Worm (Caenorhabditis elegans) whole organism, L2 larva: ENCODE data around the gene puf-6.
A peak's percentile ranks its signal among the peaks of the same experiment; 100 is the strongest.
"Not testable (repeated sequence)": the region's sequence is repeated elsewhere in the genome, so short reads cannot be mapped to it uniquely, and the experiment has no call there.

Experiments used
- C34F6.9 ChIP-seq: fragments of 150-350 bp; optimal IDR thresholded peaks from 2 replicates; lab custom pipeline; 2014; ENCODE audit warnings: missing biosample characterization, missing genetic modification characterization
- F13H6.1 ChIP-seq: sonication (generic microtip); optimal IDR thresholded peaks from 2 replicates; lab custom pipeline; 2016; ENCODE audit warnings: missing genetic modification characterization, missing compliant biosample characterization
- R02D3.7 ChIP-seq: fragments of 150-350 bp; optimal IDR thresholded peaks from 2 replicates; lab custom pipeline; 2014; ENCODE audit warnings: missing biosample characterization, missing genetic modification characterization
- Y55F3AM.14 ChIP-seq: fragments of 200-800 bp; sonication (Bioruptor generic); optimal IDR thresholded peaks from 2 replicates; lab custom pipeline; 2018; ENCODE audit warnings: mild to moderate bottlenecking, missing genetic modification characterization, missing compliant biosample characterization
- blmp-1 ChIP-seq: sonication (generic microtip); optimal IDR thresholded peaks from 2 replicates; lab custom pipeline; 2017; ENCODE audit warnings: missing genetic modification characterization, mild to moderate bottlenecking, missing compliant biosample characterization, antibody characterized with exemption, moderate library complexity; ENCODE audit not compliant: insufficient read depth
- ceh-16 ChIP-seq: fragments of 150-350 bp; optimal IDR thresholded peaks from 2 replicates; lab custom pipeline; 2014; ENCODE audit warnings: missing biosample characterization, missing genetic modification characterization
- crh-2 ChIP-seq: sonication (generic microtip); optimal IDR thresholded peaks from 2 replicates; lab custom pipeline; 2017; ENCODE audit warnings: missing biosample characterization, missing genetic modification characterization
- dmd-4 ChIP-seq: sonication (generic microtip); optimal IDR thresholded peaks from 2 replicates; lab custom pipeline; 2017; ENCODE audit warnings: missing biosample characterization, missing genetic modification characterization
- egl-27 ChIP-seq: sonication (generic microtip); optimal IDR thresholded peaks from 3 replicates; lab custom pipeline; 2017; ENCODE audit warnings: missing biosample characterization, missing genetic modification reagents, missing genetic modification characterization
- elt-1 ChIP-seq: fragments of 150-350 bp; optimal IDR thresholded peaks from 2 replicates; lab custom pipeline; 2014; ENCODE audit warnings: missing biosample characterization, missing genetic modification characterization
- gmeb-1 ChIP-seq: fragments of 150-350 bp; optimal IDR thresholded peaks from 2 replicates; lab custom pipeline; 2014; ENCODE audit warnings: missing biosample characterization, missing genetic modification characterization
- lin-11 ChIP-seq: fragments of 150-350 bp; sonication (generic microtip); optimal IDR thresholded peaks from 2 replicates; lab custom pipeline; 2014; ENCODE audit warnings: missing biosample characterization, missing genetic modification characterization, inconsistent platforms, mixed read lengths
- lin-13 ChIP-seq: fragments of 150-350 bp; optimal IDR thresholded peaks from 2 replicates; lab custom pipeline; 2014; ENCODE audit warnings: missing biosample characterization, missing genetic modification reagents, missing genetic modification characterization
- lin-39 ChIP-seq: fragments of 150-350 bp; optimal IDR thresholded peaks from 2 replicates; lab custom pipeline; 2014; ENCODE audit warnings: missing biosample characterization, missing genetic modification reagents, missing genetic modification characterization
- lsy-2 ChIP-seq, 2 experiments: fragments of 150-350 bp in 1 of 2; sonication (generic microtip) in 1 of 2; optimal IDR thresholded peaks; 2 replicates each; lab custom pipeline; 2014 to 2017; ENCODE audit warnings: missing biosample characterization in 2 of 2, missing genetic modification characterization in 2 of 2
- mbf-1 ChIP-seq: sonication (generic microtip); optimal IDR thresholded peaks from 2 replicates; lab custom pipeline; 2017; ENCODE audit warnings: missing biosample characterization, missing genetic modification characterization
- nhr-12 ChIP-seq: fragments of 150-350 bp; optimal IDR thresholded peaks from 2 replicates; lab custom pipeline; 2014; ENCODE audit warnings: missing biosample characterization, missing genetic modification characterization
- nhr-129 ChIP-seq: fragments of 150-350 bp; optimal IDR thresholded peaks from 2 replicates; lab custom pipeline; 2014; ENCODE audit warnings: missing biosample characterization, missing genetic modification characterization
- nhr-21 ChIP-seq: fragments of 150-350 bp; optimal IDR thresholded peaks from 2 replicates; lab custom pipeline; 2014; ENCODE audit warnings: missing biosample characterization, missing genetic modification characterization
- nhr-23 ChIP-seq: fragments of 150-350 bp; optimal IDR thresholded peaks from 2 replicates; lab custom pipeline; 2014; ENCODE audit warnings: missing biosample characterization, missing genetic modification reagents, missing genetic modification characterization
- nhr-25 ChIP-seq: fragments of 150-350 bp; sonication (generic microtip); optimal IDR thresholded peaks from 3 replicates; lab custom pipeline; 2014; ENCODE audit warnings: missing biosample characterization, missing genetic modification characterization
- nhr-6 ChIP-seq: fragments of 150-350 bp; optimal IDR thresholded peaks from 2 replicates; lab custom pipeline; 2014; ENCODE audit warnings: missing biosample characterization, missing genetic modification characterization
- nhr-77 ChIP-seq: fragments of 150-350 bp; optimal IDR thresholded peaks from 2 replicates; lab custom pipeline; 2014; ENCODE audit warnings: missing biosample characterization, missing genetic modification characterization
- sem-4 ChIP-seq: fragments of 150-350 bp; optimal IDR thresholded peaks from 2 replicates; lab custom pipeline; 2014; ENCODE audit warnings: missing biosample characterization, missing genetic modification reagents, missing genetic modification characterization
- skn-1 ChIP-seq: sonication (generic microtip); optimal IDR thresholded peaks from 2 replicates; lab custom pipeline; 2017; ENCODE audit warnings: missing biosample characterization, missing genetic modification characterization
- sma-3 ChIP-seq: sonication (generic microtip); optimal IDR thresholded peaks from 2 replicates; lab custom pipeline; 2016; ENCODE audit warnings: missing genetic modification reagents, missing genetic modification characterization, missing compliant biosample characterization
- sma-9 ChIP-seq, 2 experiments: fragments of 150-350 bp in 1 of 2; sonication (generic microtip) in 1 of 2; optimal IDR thresholded peaks; 2 replicates each; lab custom pipeline; 2014 to 2016; ENCODE audit warnings: missing genetic modification characterization in 2 of 2, mild to moderate bottlenecking in 1 of 2, missing biosample characterization in 1 of 2, missing compliant biosample characterization in 1 of 2, missing genetic modification reagents in 1 of 2, moderate library complexity in 1 of 2
- snpc-4 ChIP-seq: fragments of 150-350 bp; optimal IDR thresholded peaks from 2 replicates; lab custom pipeline; 2014; ENCODE audit warnings: missing biosample characterization, missing genetic modification characterization
- unc-39 ChIP-seq: fragments of 150-350 bp; optimal IDR thresholded peaks from 2 replicates; lab custom pipeline; 2014; ENCODE audit warnings: missing biosample characterization, missing genetic modification characterization
- unc-55 ChIP-seq: fragments of 150-350 bp; sonication (generic microtip); optimal IDR thresholded peaks from 3 replicates; lab custom pipeline; 2014; ENCODE audit warnings: missing biosample characterization, missing genetic modification reagents, missing genetic modification characterization
- unc-62 ChIP-seq: fragments of 150-350 bp; optimal IDR thresholded peaks from 2 replicates; lab custom pipeline; 2014; ENCODE audit warnings: missing biosample characterization, missing genetic modification reagents, missing genetic modification characterization
- zag-1 ChIP-seq: fragments of 150-350 bp; optimal IDR thresholded peaks from 2 replicates; lab custom pipeline; 2014; ENCODE audit warnings: missing biosample characterization, missing genetic modification characterization
- ztf-11 ChIP-seq: sonication (generic microtip); optimal IDR thresholded peaks from 2 replicates; lab custom pipeline; 2017; ENCODE audit warnings: missing biosample characterization, missing genetic modification characterization

The puf-6 gene

DNA sequence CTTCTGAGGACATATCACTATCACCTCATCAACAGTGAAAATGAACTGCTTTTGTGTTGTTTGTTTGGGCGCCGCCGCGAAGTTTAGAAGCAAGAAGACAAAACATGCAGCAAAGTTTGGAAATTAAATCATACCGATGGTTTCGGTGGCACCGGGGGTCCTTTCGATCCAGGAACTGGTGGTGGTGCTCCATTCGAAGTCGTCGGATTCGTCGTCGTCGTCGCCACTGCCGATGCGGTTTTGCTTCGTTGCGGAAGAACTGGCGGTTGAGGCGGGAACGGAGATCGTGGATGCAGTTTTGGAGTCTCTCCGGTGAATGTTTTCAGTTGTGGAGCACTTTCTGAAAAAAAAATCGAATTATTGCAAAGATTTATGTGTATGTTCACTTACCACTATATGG, 19.7 kb downstream of the puf-6 start:
- TF ChIP-seq sma-3 = no peak
- TF ChIP-seq lin-39 (tag; lab: Kevin White, UChicago) = no peak
- no peak for TF ChIP-seq nhr-23 (tag; lab: Kevin White, UChicago)
- TF ChIP-seq nhr-6 (tag; lab: Kevin White, UChicago) = no peak
- TF ChIP-seq lsy-2 (tag; optimal IDR thresholded peaks at IDR 0.05; lab: Kevin White, UChicago) = no peak
- no peak for TF ChIP-seq skn-1 (tag; lab: Kevin White, UChicago)
- no peak for TF ChIP-seq Y55F3AM.14 (GFP tag; lab: Kevin White, UChicago)
- TF ChIP-seq snpc-4 (tag; lab: Kevin White, UChicago) = no peak
- no peak for TF ChIP-seq lin-13 (GFP tag; lab: Kevin White, UChicago)
- no peak for TF ChIP-seq elt-1 (tag; lab: Kevin White, UChicago)
- no peak for TF ChIP-seq zag-1
- TF ChIP-seq blmp-1 (tag; lab: Kevin White, UChicago) = no peak
- TF ChIP-seq lin-11 = no peak
- no peak for TF ChIP-seq unc-55
- no peak for TF ChIP-seq R02D3.7 (tag; lab: Kevin White, UChicago)
- TF ChIP-seq nhr-12 (tag; lab: Kevin White, UChicago) = no peak

DNA sequence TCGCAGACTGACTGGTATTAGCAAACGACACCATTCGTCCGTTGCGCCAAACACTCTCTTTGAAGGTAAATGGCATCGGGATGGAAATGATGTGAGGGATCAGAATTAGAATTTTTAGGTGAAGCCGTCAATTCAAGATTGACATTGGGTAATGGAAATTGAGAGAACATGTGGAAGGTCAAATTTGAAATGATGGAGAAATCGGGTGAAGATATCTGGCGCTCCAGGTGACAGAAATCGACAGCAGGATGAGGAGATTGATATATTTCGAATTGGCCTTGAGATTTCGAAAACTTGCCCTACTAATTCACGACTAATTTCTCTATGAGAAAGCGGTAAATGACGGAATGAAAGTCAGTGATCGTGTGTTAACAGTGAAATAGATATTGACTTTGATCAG, 20.7 kb downstream of the puf-6 start:
- TF ChIP-seq egl-27 (tag; lab: Kevin White, UChicago) = no peak
- TF ChIP-seq nhr-25 (tag; lab: Kevin White, UChicago) = peak; percentile 46
- TF ChIP-seq, all 48 proteins: peak for 1

DNA sequence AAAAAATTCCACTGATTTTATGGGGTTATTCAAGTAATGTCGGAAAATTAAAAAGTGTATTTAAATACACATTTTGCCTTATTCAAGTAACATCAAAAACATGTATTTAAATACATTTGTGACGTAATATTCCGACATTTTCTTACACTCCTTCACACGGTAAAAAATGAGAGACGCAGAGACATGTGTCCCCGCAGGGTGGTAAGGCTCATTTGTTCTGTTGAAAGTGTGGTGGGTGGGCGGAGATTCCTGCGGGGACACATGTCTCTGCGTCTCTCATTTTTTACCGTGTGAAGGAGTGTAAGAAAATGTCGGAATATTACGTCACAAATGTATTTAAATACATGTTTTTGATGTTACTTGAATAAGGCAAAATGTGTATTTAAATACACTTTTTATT, 26.9 kb downstream of the puf-6 start:
- TF ChIP-seq sem-4 (peak; percentile 4), nhr-21 (tag; lab: Kevin White, UChicago) (peak; percentile 16), lin-13 (GFP tag; lab: Kevin White, UChicago) (peak; percentile 56), lsy-2 (tag; optimal IDR thresholded peaks at IDR 0.05; lab: Kevin White, UChicago) (peak; percentile 41 to 64), C34F6.9 (tag; lab: Kevin White, UChicago) (peak; percentile 48), sma-3 (peak; percentile 50), crh-2 (tag; lab: Kevin White, UChicago) (peak; percentile 48), nhr-129 (tag; lab: Kevin White, UChicago) (peak; percentile 44), nhr-25 (tag; lab: Kevin White, UChicago) (peak; percentile 47), sma-9 (GFP tag; optimal IDR thresholded peaks at IDR 0.05; lab: Kevin White, UChicago) (peak; percentile 79), F13H6.1 (peak; percentile 73), gmeb-1 (tag; lab: Kevin White, UChicago) (peak; percentile 8), unc-55 (peak; percentile 60)
- TF ChIP-seq sma-9 (tag; optimal IDR thresholded peaks at IDR 0.05; lab: Kevin White, UChicago) = not testable (repeated sequence)

DNA sequence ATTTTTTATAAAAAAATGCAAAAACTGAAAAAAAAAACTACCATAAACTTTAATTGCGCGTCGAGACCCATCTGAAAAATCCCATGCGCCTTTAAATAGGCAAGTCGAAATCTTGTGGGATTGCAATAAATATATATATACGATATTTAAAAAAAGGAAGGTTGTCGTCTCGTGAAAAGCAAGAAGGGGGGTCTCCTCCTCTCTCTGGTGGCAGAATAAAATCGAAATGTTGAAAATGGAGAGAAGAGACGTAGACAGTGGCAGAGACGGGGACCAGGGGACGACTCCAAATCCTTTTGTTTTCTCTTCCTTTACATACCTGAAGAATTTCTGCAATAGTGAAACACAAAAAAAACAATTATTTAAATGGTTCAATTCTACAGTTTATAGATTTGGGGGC, 29.3 kb downstream of the puf-6 start, which contains the start of gene F18A11.5:
Gene F18A11.5 (minus strand): TSS at position 321 of the 400 bp plus-strand sequence.
- TF ChIP-seq nhr-129 (tag; lab: Kevin White, UChicago) (peak; percentile 21), ztf-11 (tag; lab: Kevin White, UChicago) (no peak), C34F6.9 (tag; lab: Kevin White, UChicago) (peak; percentile 10), nhr-23 (tag; lab: Kevin White, UChicago) (no peak), unc-55 (peak; percentile 27), crh-2 (tag; lab: Kevin White, UChicago) (peak; percentile 10), mbf-1 (tag; lab: Kevin White, UChicago) (no peak), lin-13 (GFP tag; lab: Kevin White, UChicago) (peak; percentile 7), unc-39 (tag; lab: Kevin White, UChicago) (no peak)

DNA sequence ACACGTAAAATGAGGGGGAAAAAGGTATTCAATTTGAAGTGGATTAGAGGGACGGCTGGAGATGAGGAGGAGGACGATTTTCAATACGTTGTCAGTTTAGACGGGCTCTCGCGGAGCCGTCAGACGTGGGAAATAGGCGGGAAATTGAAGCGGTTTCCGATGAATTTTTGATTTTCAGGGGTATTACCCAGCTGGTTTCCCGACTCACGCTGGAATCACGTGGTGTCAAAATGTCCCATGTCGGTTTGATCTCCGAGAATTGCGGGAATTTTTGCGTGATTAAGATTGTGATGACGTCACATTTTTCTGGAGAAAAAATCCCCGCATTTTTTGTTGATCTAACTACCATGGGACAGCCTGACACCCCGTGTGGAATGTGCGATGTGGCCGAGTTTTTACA, 30.6 kb downstream of the puf-6 start:
- TF ChIP-seq dmd-4 (tag; lab: Kevin White, UChicago) = no peak
- no peak for TF ChIP-seq egl-27 (tag; lab: Kevin White, UChicago)
- TF ChIP-seq lsy-2 (tag; optimal IDR thresholded peaks at IDR 0.05; lab: Kevin White, UChicago) = no peak
- no peak for TF ChIP-seq elt-1 (tag; lab: Kevin White, UChicago)
- no peak for TF ChIP-seq snpc-4 (tag; lab: Kevin White, UChicago)
- no peak for TF ChIP-seq ceh-16 (tag; lab: Kevin White, UChicago)
- TF ChIP-seq nhr-77 (tag; lab: Kevin White, UChicago) = no peak
- no peak for TF ChIP-seq unc-62 (GFP tag; lab: Kevin White, UChicago)
- TF ChIP-seq sma-3 = no peak
